Fruit fly (Drosophila melanogaster) whole organism, embryonic: ENCODE data around the gene kud.
A peak's percentile ranks its signal among the peaks of the same experiment; 100 is the strongest.

Source experiments
- ATbp ChIP-seq: fragments of 200-800 bp; sonication (Bioruptor generic); optimal IDR thresholded peaks from 2 replicates; lab custom pipeline; 2017; ENCODE audit warnings: missing biosample characterization, mild to moderate bottlenecking, missing genetic modification characterization, missing genetic modification reagents
- Abd-B ChIP-seq: fragments of 200-800 bp; sonication (Bioruptor generic); optimal IDR thresholded peaks from 2 replicates; lab custom pipeline; 2018; ENCODE audit warnings: missing biosample characterization, mild to moderate bottlenecking, missing genetic modification characterization, moderate library complexity
- Antp ChIP-seq: fragments of 200-800 bp; sonication (Bioruptor generic); optimal IDR thresholded peaks from 3 replicates; lab custom pipeline; 2016; ENCODE audit warnings: missing biosample characterization, missing genetic modification characterization
- Atf3 ChIP-seq: fragments of 200-800 bp; sonication (Bioruptor generic); optimal IDR thresholded peaks from 3 replicates; lab custom pipeline; 2016; ENCODE audit warnings: missing biosample characterization, missing genetic modification characterization
- Bdp1 ChIP-seq: fragments of 200-800 bp; sonication (Bioruptor generic); optimal IDR thresholded peaks from 3 replicates; lab custom pipeline; 2016; ENCODE audit warnings: missing biosample characterization, missing genetic modification characterization
- CG1024 ChIP-seq: fragments of 200-800 bp; sonication (Bioruptor generic); IDR thresholded peaks from 2 replicates; pipeline ENCODE4 v1.3.6; 2022; ENCODE audit warnings: missing biosample characterization, missing genetic modification characterization
- CG10267 ChIP-seq: fragments of 200-800 bp; sonication (Bioruptor generic); optimal IDR thresholded peaks from 2 replicates; lab custom pipeline; 2018; ENCODE audit warnings: missing biosample characterization, mild to moderate bottlenecking, missing genetic modification characterization, moderate library complexity
- CG10959 ChIP-seq: fragments of 200-800 bp; sonication (Bioruptor generic); IDR thresholded peaks from 2 replicates; pipeline ENCODE4 v1.3.6; 2022; ENCODE audit warnings: missing biosample characterization, missing genetic modification characterization
- CG10979 ChIP-seq: fragments of 200-800 bp; sonication (Bioruptor generic); optimal IDR thresholded peaks from 2 replicates; lab custom pipeline; 2018; ENCODE audit warnings: missing biosample characterization, mild to moderate bottlenecking, missing genetic modification characterization, moderate library complexity
- CG1233 ChIP-seq: fragments of 200-800 bp; sonication (Bioruptor generic); optimal IDR thresholded peaks from 4 replicates; lab custom pipeline; 2018; ENCODE audit warnings: missing biosample characterization, mild to moderate bottlenecking, missing genetic modification characterization
- CG15073 ChIP-seq: fragments of 200-800 bp; sonication (Bioruptor generic); optimal IDR thresholded peaks from 2 replicates; lab custom pipeline; 2016; ENCODE audit warnings: missing biosample characterization, missing genetic modification characterization
- CG1529 ChIP-seq: fragments of 200-800 bp; sonication (Bioruptor generic); optimal IDR thresholded peaks from 3 replicates; lab custom pipeline; 2018; ENCODE audit warnings: missing biosample characterization, missing genetic modification characterization
- CG16813 ChIP-seq: fragments of 200-800 bp; sonication (Bioruptor generic); IDR thresholded peaks from 3 replicates; pipeline ENCODE4 v1.3.6; 2022; ENCODE audit warnings: missing biosample characterization, missing genetic modification characterization; ENCODE audit not compliant: partially characterized antibody
- CG17385 ChIP-seq: fragments of 200-800 bp; sonication (Bioruptor generic); optimal IDR thresholded peaks from 3 replicates; lab custom pipeline; 2018; ENCODE audit warnings: missing biosample characterization, mild to moderate bottlenecking, missing genetic modification characterization
- CG18599 ChIP-seq: fragments of 200-800 bp; sonication (Bioruptor generic); optimal IDR thresholded peaks from 3 replicates; lab custom pipeline; 2017; ENCODE audit warnings: missing biosample characterization, missing genetic modification characterization, mild to moderate bottlenecking, moderate library complexity, missing genetic modification reagents
- CG2678 ChIP-seq: fragments of 200-800 bp; sonication (Bioruptor generic); optimal IDR thresholded peaks from 3 replicates; lab custom pipeline; 2019; ENCODE audit warnings: missing biosample characterization, mild to moderate bottlenecking, missing genetic modification characterization, moderate library complexity
- CG30431 ChIP-seq: fragments of 200-800 bp; sonication (Bioruptor generic); optimal IDR thresholded peaks from 2 replicates; lab custom pipeline; 2017; ENCODE audit warnings: missing biosample characterization, missing genetic modification characterization
- CG3838 ChIP-seq: fragments of 200-800 bp; sonication (Bioruptor generic); optimal IDR thresholded peaks from 3 replicates; lab custom pipeline; 2016; ENCODE audit warnings: missing biosample characterization, missing genetic modification characterization
- CG4730 ChIP-seq: fragments of 200-800 bp; sonication (Bioruptor generic); IDR thresholded peaks from 2 replicates; pipeline ENCODE4 v1.3.6; 2022; ENCODE audit warnings: missing biosample characterization, missing genetic modification characterization
- CG6654 ChIP-seq: fragments of 200-800 bp; sonication (Bioruptor generic); optimal IDR thresholded peaks from 2 replicates; lab custom pipeline; 2017; ENCODE audit warnings: missing biosample characterization, mild to moderate bottlenecking, missing genetic modification characterization
- CG8924 ChIP-seq: fragments of 200-800 bp; optimal IDR thresholded peaks from 3 replicates; lab custom pipeline; 2019; ENCODE audit warnings: missing biosample characterization, mild to moderate bottlenecking, missing genetic modification characterization, moderate library complexity
- CG9437 ChIP-seq: fragments of 200-800 bp; sonication (Bioruptor generic); optimal IDR thresholded peaks from 2 replicates; lab custom pipeline; 2018; ENCODE audit warnings: missing biosample characterization, mild to moderate bottlenecking, missing genetic modification characterization
- CG9797 ChIP-seq: fragments of 200-800 bp; sonication (Bioruptor generic); optimal IDR thresholded peaks from 3 replicates; lab custom pipeline; 2018; ENCODE audit warnings: missing biosample characterization, mild to moderate bottlenecking, missing genetic modification characterization
- CG9932 ChIP-seq: fragments of 200-800 bp; sonication (Bioruptor generic); IDR thresholded peaks from 2 replicates; pipeline ENCODE4 v1.3.6; 2022; ENCODE audit warnings: missing biosample characterization, missing genetic modification characterization
- CTCF ChIP-seq: fragments of 200-800 bp; sonication (Bioruptor generic); optimal IDR thresholded peaks from 2 replicates; lab custom pipeline; 2017; ENCODE audit warnings: missing biosample characterization, mild to moderate bottlenecking, missing genetic modification characterization, moderate library complexity
- E2f1 ChIP-seq: fragments of 200-800 bp; sonication (Bioruptor generic); IDR thresholded peaks from 2 replicates; pipeline ENCODE4 v1.3.6; 2022; ENCODE audit warnings: missing biosample characterization, missing genetic modification characterization
- Ets65A ChIP-seq: fragments of 200-800 bp; sonication (Bioruptor generic); peaks from one replicate; lab custom pipeline; 2016; ENCODE audit warnings: missing biosample characterization, missing genetic modification characterization
- Hand ChIP-seq: fragments of 200-800 bp; sonication (Bioruptor generic); optimal IDR thresholded peaks from 2 replicates; lab custom pipeline; 2017; ENCODE audit warnings: mild to moderate bottlenecking, missing biosample characterization, missing genetic modification reagents, missing genetic modification characterization
- Lim3 ChIP-seq: fragments of 200-800 bp; sonication (Bioruptor generic); IDR thresholded peaks from 2 replicates; pipeline ENCODE4 v1.3.6; 2022; ENCODE audit warnings: missing biosample characterization, missing genetic modification characterization
- Nf-YB ChIP-seq: fragments of 200-800 bp; sonication (Bioruptor generic); optimal IDR thresholded peaks from 3 replicates; lab custom pipeline; 2019; ENCODE audit warnings: missing biosample characterization, mild to moderate bottlenecking, missing genetic modification characterization, moderate library complexity
- NfI ChIP-seq: fragments of 200-800 bp; sonication (Bioruptor generic); optimal IDR thresholded peaks from 3 replicates; lab custom pipeline; 2018; ENCODE audit warnings: missing biosample characterization, mild to moderate bottlenecking, missing genetic modification characterization, moderate library complexity
- Poxn ChIP-seq: fragments of 200-800 bp; sonication (Bioruptor generic); IDR thresholded peaks from 2 replicates; pipeline ENCODE4 v1.3.6; 2022; ENCODE audit warnings: missing biosample characterization, missing genetic modification characterization
- Ptx1 ChIP-seq: fragments of 200-800 bp; sonication (Bioruptor generic); IDR thresholded peaks from 2 replicates; pipeline ENCODE4 v1.3.6; 2022; ENCODE audit warnings: missing biosample characterization, missing genetic modification characterization
- Spps ChIP-seq: fragments of 200-800 bp; sonication (Bioruptor generic); optimal IDR thresholded peaks from 2 replicates; lab custom pipeline; 2018; ENCODE audit warnings: missing biosample characterization, mild to moderate bottlenecking, missing genetic modification characterization
- abd-A ChIP-seq: fragments of 200-800 bp; sonication (Bioruptor generic); optimal IDR thresholded peaks from 3 replicates; lab custom pipeline; 2019; ENCODE audit warnings: missing biosample characterization, mild to moderate bottlenecking, missing genetic modification characterization, moderate library complexity
- bcd ChIP-seq: fragments of 200-800 bp; sonication (Bioruptor generic); optimal IDR thresholded peaks from 2 replicates; lab custom pipeline; 2017; ENCODE audit warnings: missing biosample characterization, mild to moderate bottlenecking, missing genetic modification characterization
- disco-r ChIP-seq: fragments of 200-800 bp; sonication (Bioruptor generic); optimal IDR thresholded peaks from 2 replicates; lab custom pipeline; 2016; ENCODE audit warnings: missing biosample characterization, missing genetic modification characterization
- exex ChIP-seq: fragments of 200-800 bp; sonication (Bioruptor generic); optimal IDR thresholded peaks from 4 replicates; lab custom pipeline; 2018; ENCODE audit warnings: missing biosample characterization, mild to moderate bottlenecking, missing genetic modification characterization, moderate library complexity
- fru ChIP-seq: fragments of >200 bp; optimal IDR thresholded peaks from 2 replicates; lab custom pipeline; 2017
- grau ChIP-seq: fragments of 200-800 bp; optimal IDR thresholded peaks from 3 replicates; lab custom pipeline; 2019; ENCODE audit warnings: missing biosample characterization, mild to moderate bottlenecking, missing genetic modification characterization, moderate library complexity
- gsb-n ChIP-seq: fragments of 200-800 bp; sonication (Bioruptor generic); optimal IDR thresholded peaks from 3 replicates; lab custom pipeline; 2018; ENCODE audit warnings: missing biosample characterization, mild to moderate bottlenecking, missing genetic modification characterization
- hkb ChIP-seq, 2 experiments: fragments of 200-800 bp in 1 of 2; fragments of >200 bp in 1 of 2; sonication (Bioruptor generic) in 1 of 2; IDR thresholded peaks in 1 of 2; optimal IDR thresholded peaks in 1 of 2; 2 replicates each; pipeline versions ENCODE4 v1.3.6 to Lab custom; 2017 to 2022; ENCODE audit warnings: missing biosample characterization in 1 of 2, missing genetic modification characterization in 1 of 2
- oc ChIP-seq: fragments of 200-800 bp; sonication (Bioruptor generic); optimal IDR thresholded peaks from 2 replicates; lab custom pipeline; 2018; ENCODE audit warnings: missing biosample characterization, mild to moderate bottlenecking, missing genetic modification characterization, moderate library complexity
- pnt ChIP-seq: fragments of 200-800 bp; sonication (Bioruptor generic); optimal IDR thresholded peaks from 3 replicates; lab custom pipeline; 2016; ENCODE audit warnings: missing biosample characterization, missing genetic modification characterization
- ranshi ChIP-seq: fragments of 200-800 bp; sonication (Bioruptor generic); IDR thresholded peaks from 2 replicates; pipeline ENCODE4 v1.3.6; 2022; ENCODE audit warnings: missing biosample characterization, missing genetic modification characterization
- slou ChIP-seq: fragments of 200-800 bp; sonication (Bioruptor generic); optimal IDR thresholded peaks from 3 replicates; lab custom pipeline; 2016; ENCODE audit warnings: missing biosample characterization, missing genetic modification characterization
- sob ChIP-seq: fragments of 200-800 bp; sonication (Bioruptor generic); IDR thresholded peaks from 2 replicates; pipeline ENCODE4 v1.3.6; 2022; ENCODE audit warnings: missing biosample characterization, missing genetic modification characterization
- tap ChIP-seq: fragments of 200-800 bp; optimal IDR thresholded peaks from 3 replicates; lab custom pipeline; 2019; ENCODE audit warnings: missing biosample characterization, mild to moderate bottlenecking, missing genetic modification characterization, moderate library complexity
- toy ChIP-seq: fragments of 200-800 bp; sonication (Bioruptor generic); IDR thresholded peaks from 2 replicates; pipeline ENCODE4 v1.3.6; 2022; ENCODE audit warnings: missing biosample characterization, missing genetic modification characterization
- ttk ChIP-seq: fragments of 200-800 bp; sonication (Bioruptor generic); IDR thresholded peaks from 2 replicates; pipeline ENCODE4 v2.1.2; 2022; ENCODE audit warnings: missing biosample characterization, missing genetic modification characterization
- wdn ChIP-seq: fragments of 200-800 bp; sonication (Bioruptor generic); IDR thresholded peaks from 2 replicates; pipeline ENCODE4 v1.3.6; 2022; ENCODE audit warnings: missing biosample characterization, missing genetic modification characterization
- zen2 ChIP-seq: fragments of 200-800 bp; sonication (Bioruptor generic); IDR thresholded peaks from 3 replicates; pipeline ENCODE4 v1.3.6; 2022; ENCODE audit warnings: missing biosample characterization, missing genetic modification characterization; ENCODE audit not compliant: partially characterized antibody
- zfh1 ChIP-seq: fragments of 200-800 bp; sonication (Bioruptor generic); IDR thresholded peaks from 3 replicates; pipeline ENCODE4 v1.3.6; 2022; ENCODE audit warnings: missing biosample characterization, missing genetic modification characterization

The kud gene

dm6 chr3L:16873127-16873543 lies 28.3 kb upstream of the kud start (continued):
- TF ChIP-seq gsb-n (tag; lab: Kevin White, UChicago) (no peak), tap (peak; percentile 34), zfh1 (GFP tag; lab: Robert Waterston, UW) (no peak), Atf3 (GFP tag; lab: Kevin White, UChicago) (no peak), oc (tag; lab: Kevin White, UChicago) (no peak), CG3838 (GFP tag; lab: Kevin White, UChicago) (no peak), exex (tag; lab: Kevin White, UChicago) (peak; percentile 21), CG1233 (GFP tag; lab: Kevin White, UChicago) (peak; percentile 29), E2f1 (GFP tag; lab: Robert Waterston, UW) (no peak), CG9932 (GFP tag; lab: Robert Waterston, UW) (no peak), fru (lab: Kevin White, UChicago) (no peak), CG17385 (GFP tag; lab: Kevin White, UChicago) (no peak), CG18599 (GFP tag; lab: Kevin White, UChicago) (no peak), Abd-B (peak; percentile 13), slou (GFP tag; lab: Kevin White, UChicago) (no peak), CG6654 (GFP tag; lab: Kevin White, UChicago) (peak; percentile 25), CG15073 (no peak), Spps (no peak), hkb (optimal IDR thresholded peaks at IDR 0.05; lab: Kevin White, UChicago) (no peak), hkb (GFP tag; IDR thresholded peaks at IDR 0.05; lab: Robert Waterston, UW) (no peak), Hand (GFP tag; lab: Kevin White, UChicago) (no peak), ranshi (no peak), Antp (GFP tag; lab: Kevin White, UChicago) (no peak), Ets65A (GFP tag; lab: Kevin White, UChicago) (peak; percentile 79), sob (GFP tag; lab: Robert Waterston, UW) (no peak), pnt (GFP tag; lab: Kevin White, UChicago) (peak; percentile 24), Nf-YB (GFP tag; lab: Kevin White, UChicago) (no peak), ATbp (peak; percentile 20), grau (tag; lab: Kevin White, UChicago) (no peak), Ptx1 (GFP tag; lab: Robert Waterston, UW) (no peak), toy (GFP tag; lab: Robert Waterston, UW) (no peak), CG9437 (GFP tag; lab: Kevin White, UChicago) (no peak), wdn (no peak), CG10959 (no peak), CG4730 (GFP tag; lab: Robert Waterston, UW) (no peak), abd-A (no peak), CG1529 (GFP tag; lab: Kevin White, UChicago) (no peak), CG30431 (no peak), bcd (peak; percentile 24), zen2 (GFP tag; lab: Robert Waterston, UW) (no peak), CG10979 (tag; lab: Kevin White, UChicago) (peak; percentile 59), Lim3 (GFP tag; lab: Robert Waterston, UW) (no peak), CG1024 (no peak), NfI (GFP tag; lab: Kevin White, UChicago) (no peak), CG10267 (tag; lab: Kevin White, UChicago) (no peak), CG8924 (tag; lab: Kevin White, UChicago) (no peak), disco-r (no peak), CG2678 (tag; lab: Kevin White, UChicago) (peak; percentile 69), ttk (GFP tag; lab: Robert Waterston, UW) (no peak), CG16813 (GFP tag; lab: Robert Waterston, UW) (no peak), CTCF (no peak), Poxn (GFP tag; lab: Robert Waterston, UW) (no peak), CG9797 (no peak), Bdp1 (GFP tag; lab: Kevin White, UChicago) (no peak)
